Fruit fly (Drosophila melanogaster): ENCODE measurements around the gene Grp170.

The Grp170 gene

dm6 chrX:2291023-2291422 lies 16.2 kb upstream of the Grp170 start:
- TF ChIP-seq CTCF (optimal IDR thresholded peaks at IDR 0.05) (no peak), CG8478 (optimal IDR thresholded peaks at IDR 0.05) (no peak)

dm6 chrX:2289134-2289533 lies 14.3 kb upstream of the Grp170 start:
- TF ChIP-seq CG8478 (optimal IDR thresholded peaks at IDR 0.05) (no peak), CTCF (optimal IDR thresholded peaks at IDR 0.05) (no peak)

- TF ChIP-seq CTCF (optimal IDR thresholded peaks at IDR 0.05) (no peak), CG8478 (optimal IDR thresholded peaks at IDR 0.05) (no peak)
Observed at dm6 chrX:2288327-2288726, 13.5 kb upstream of the Grp170 start.

DNA sequence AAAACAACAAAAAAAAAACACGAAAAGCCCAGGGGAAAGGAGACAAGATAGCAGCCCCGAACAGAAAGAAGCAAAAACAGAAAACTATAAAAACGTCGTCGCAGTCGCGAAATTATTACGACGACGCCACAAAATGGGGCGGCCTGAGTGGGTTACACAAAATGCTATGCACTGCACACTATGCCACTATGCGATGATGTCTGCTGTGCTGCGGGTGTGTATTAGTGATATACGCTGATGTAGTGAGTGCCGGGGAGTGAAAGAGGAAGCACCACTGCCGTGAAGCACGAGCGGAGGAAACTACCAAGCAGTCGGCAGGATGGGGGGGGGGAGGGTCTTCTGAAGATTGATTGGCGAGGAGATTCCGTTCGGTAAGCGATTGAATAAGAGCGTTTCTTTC lies 12.1 kb upstream of the Grp170 start:
- TF ChIP-seq CTCF (optimal IDR thresholded peaks at IDR 0.05) (no peak), CG8478 (optimal IDR thresholded peaks at IDR 0.05) (no peak)

dm6 chrX:2286255-2286654 lies 11.4 kb upstream of the Grp170 start:
- no peak for TF ChIP-seq CG8478 (optimal IDR thresholded peaks at IDR 0.05)
- TF ChIP-seq CTCF (optimal IDR thresholded peaks at IDR 0.05) = no peak

DNA sequence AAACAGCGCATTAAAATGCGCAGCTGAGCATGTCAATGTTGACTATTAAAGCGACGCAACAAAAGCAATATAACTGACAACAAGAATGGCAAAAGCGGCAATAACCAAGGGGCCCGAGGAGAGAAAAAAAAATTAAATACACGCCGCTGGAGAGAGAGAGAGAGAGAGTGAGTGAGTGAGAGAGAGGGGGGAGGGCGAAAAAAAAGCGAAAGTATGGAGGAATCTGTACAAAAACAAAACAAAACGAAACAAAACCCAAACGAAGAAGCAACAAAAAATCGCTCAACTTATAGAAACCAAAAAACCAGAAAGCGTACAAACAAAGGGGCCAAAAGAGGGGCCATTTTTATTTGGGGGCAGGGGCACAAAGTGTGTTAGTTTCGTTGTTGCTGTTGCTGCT lies 8.6 kb upstream of the Grp170 start:
- TF ChIP-seq CTCF (optimal IDR thresholded peaks at IDR 0.05) (no peak), CG8478 (optimal IDR thresholded peaks at IDR 0.05) (no peak)

DNA sequence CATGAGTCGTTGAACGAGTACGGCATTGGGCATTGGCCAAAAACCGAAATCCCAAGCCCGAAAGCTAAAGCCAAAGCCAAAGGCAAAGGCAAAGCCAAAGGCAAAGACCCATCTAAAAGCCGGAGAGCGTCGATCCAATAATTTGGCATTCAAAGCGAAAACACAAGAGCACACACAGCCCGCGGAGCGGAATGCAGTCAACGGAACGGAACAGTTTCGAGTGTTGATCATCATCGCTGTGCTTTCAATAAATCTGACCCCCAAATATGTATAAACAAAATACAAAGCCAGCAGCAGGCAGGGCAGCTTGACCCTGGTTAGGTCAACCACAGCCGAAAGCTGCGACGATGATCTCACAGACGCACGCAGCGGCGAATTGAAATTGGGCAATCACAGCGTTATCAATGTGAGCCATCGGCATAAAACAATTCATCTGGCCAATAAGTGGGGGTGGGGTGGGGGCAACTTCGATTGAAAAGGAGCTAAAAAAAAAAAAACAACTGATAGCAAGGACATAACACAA lies 4.0 kb upstream of the Grp170 start:
- TF ChIP-seq CTCF (optimal IDR thresholded peaks at IDR 0.05) = no peak
- TF ChIP-seq CG8478 (optimal IDR thresholded peaks at IDR 0.05) = no peak

- no peak for TF ChIP-seq CTCF (optimal IDR thresholded peaks at IDR 0.05)
- TF ChIP-seq CG8478 (optimal IDR thresholded peaks at IDR 0.05) = no peak
Observed at dm6 chrX:2275249-2275872, 493 bp upstream of the Grp170 start, which contains the start of gene Vml. Vml (plus strand) TSS chrX:2275822.

- TF ChIP-seq CG8478 (optimal IDR thresholded peaks at IDR 0.05) (no peak), CTCF (optimal IDR thresholded peaks at IDR 0.05) (peak; percentile 76 to 78)
Observed at dm6 chrX:2270557-2270930, 4.3 kb downstream of the Grp170 start, which contains the start of gene CG2924. CG2924 (minus strand) TSS chrX:2270761.

DNA sequence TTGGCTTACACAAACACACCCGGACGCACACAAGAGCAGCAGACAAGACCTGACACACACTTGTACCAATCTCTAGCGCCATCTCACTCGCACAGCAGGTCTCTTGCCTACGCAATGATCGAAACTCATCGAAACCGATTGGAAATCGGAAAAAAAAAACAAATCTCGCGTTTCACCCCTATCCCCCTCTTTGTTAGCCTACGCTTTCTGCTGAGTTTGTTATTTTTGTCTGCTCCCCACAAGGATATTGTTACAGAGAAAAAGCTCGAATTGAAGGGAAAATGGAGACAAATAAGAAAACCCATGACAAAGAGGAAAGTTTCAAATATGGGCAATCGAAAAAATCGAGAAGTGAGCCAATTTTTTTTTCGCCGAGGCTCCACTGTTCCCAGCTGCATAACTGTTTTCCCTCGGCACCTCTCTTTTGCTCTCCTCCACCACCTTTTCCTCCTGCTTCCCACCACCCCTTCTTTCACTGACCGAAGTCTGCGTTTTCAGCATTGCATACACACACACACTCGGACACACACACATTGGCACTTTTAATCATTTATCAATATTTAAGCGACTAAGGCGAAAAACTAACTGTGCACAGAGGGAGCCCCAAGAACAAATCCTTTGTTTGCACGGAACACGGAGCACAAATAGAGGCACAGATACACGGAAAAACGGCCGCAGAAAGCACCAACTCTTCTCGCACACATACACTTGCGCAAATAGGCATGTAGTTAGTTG lies 4.9 kb downstream of the Grp170 start:
- TF ChIP-seq CTCF (optimal IDR thresholded peaks at IDR 0.05) (no peak), CG8478 (optimal IDR thresholded peaks at IDR 0.05) (no peak)

DNA sequence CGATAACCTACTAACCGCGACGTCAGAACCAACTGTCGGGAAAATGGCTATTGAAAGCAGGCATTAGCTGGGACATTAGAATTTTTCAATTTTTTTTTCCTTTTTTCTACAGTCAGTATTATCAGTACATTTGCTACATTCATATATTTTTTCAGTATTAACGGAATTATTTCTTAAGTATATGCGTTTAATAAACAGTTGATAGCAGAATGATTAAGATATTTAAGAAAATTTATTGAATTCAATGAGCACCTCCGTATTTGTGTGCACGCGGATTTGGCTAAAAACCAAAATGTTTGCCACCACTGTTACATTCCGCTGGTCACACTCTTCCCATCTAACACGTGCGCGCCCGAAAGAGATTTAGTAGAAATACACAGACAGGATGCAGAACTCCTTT lies 12.4 kb downstream of the Grp170 start, which contains the start of the genes temp and CG3071:
TSS of gene temp (minus strand) at position 5 of the 400 bp plus-strand sequence.
TSS of gene CG3071 (plus strand) at position 327 of the 400 bp plus-strand sequence.
- no peak for TF ChIP-seq CTCF (optimal IDR thresholded peaks at IDR 0.05)
- no peak for TF ChIP-seq CG8478 (optimal IDR thresholded peaks at IDR 0.05)

DNA sequence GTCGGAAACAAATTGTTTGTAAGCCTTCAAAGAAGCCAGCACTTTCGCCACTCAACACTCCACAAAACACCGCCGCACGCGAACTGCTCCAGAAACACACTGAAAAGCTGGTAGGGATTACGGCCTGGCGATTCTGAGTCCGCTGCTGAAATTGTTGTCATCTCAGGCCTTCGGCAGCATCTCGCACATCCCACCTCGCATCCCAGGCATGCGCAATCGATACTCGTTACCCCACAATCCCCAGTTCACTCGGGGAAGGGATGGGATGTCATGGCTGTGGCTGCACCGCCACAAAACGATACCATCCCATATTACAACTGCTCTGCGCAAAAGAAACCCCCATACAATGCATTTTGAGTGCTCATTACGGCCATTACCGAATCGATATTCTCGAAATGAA lies 15.1 kb downstream of the Grp170 start, which contains the start of gene CG3078:
TSS of gene CG3078 (minus strand) at position 101 of the 400 bp plus-strand sequence.
- TF ChIP-seq CTCF (optimal IDR thresholded peaks at IDR 0.05) (no peak), CG8478 (optimal IDR thresholded peaks at IDR 0.05) (no peak)

- TF ChIP-seq CTCF (optimal IDR thresholded peaks at IDR 0.05) (peak; percentile 81 to 89), CG8478 (optimal IDR thresholded peaks at IDR 0.05) (no peak)
Observed at dm6 chrX:2258602-2259233, 16.1 kb downstream of the Grp170 start.

DNA sequence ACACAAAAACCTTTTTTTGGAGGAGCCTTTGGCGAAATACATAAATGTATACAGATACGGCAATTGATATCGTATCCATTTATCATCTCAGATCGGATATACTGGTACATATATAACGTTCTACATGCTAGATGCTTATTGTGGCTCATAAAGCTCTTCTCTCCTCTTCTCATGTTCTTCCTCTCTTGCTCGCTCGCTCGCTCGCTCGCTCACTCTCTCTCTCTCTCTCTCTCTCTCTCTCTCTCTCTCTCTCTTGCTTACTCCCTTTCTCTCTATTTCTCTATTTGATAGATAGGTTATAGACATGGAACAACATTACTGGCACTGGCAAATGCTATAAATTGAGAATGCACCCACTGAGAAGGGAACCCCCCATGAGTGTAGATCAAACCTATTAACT lies 19.8 kb downstream of the Grp170 start:
- no peak for TF ChIP-seq CG8478 (optimal IDR thresholded peaks at IDR 0.05)
- TF ChIP-seq CTCF (optimal IDR thresholded peaks at IDR 0.05) = no peak

DNA sequence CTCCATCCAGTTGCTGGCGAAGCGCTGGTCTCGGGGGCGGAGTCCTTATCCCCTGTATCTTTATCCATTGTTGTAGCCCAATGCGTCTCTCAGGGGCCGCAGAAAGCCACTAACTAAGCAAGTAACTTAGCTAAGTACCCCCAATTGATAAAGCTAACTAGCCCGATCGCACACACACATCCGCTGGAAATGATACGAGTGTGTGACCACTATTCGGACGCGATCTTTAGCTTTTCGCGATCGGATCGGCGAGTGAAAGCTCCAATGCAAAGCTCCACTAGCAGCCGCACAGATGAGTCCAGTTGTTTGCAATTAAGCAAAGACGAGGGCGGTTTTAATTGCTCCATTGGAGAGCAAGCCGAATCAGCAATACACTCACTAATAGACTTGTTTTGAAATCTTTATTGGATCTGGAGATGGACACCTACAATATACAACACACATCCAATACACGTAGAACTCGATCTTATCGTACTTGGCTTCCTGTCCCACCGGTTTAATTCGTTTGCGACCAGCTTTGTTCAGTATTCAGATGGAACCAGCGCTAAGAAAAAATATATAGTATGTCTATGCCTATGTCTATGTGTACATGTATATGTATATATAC lies 20.7 kb downstream of the Grp170 start, which contains the start of gene CG3091:
TSS of gene CG3091 (minus strand) at position 178 of the 607 bp plus-strand sequence.
- TF ChIP-seq CTCF (optimal IDR thresholded peaks at IDR 0.05) = no peak
- TF ChIP-seq CG8478 (optimal IDR thresholded peaks at IDR 0.05) = no peak
